Worm (Caenorhabditis elegans): ENCODE data around the gene C31H1.1.

Gene C31H1.1

DNA sequence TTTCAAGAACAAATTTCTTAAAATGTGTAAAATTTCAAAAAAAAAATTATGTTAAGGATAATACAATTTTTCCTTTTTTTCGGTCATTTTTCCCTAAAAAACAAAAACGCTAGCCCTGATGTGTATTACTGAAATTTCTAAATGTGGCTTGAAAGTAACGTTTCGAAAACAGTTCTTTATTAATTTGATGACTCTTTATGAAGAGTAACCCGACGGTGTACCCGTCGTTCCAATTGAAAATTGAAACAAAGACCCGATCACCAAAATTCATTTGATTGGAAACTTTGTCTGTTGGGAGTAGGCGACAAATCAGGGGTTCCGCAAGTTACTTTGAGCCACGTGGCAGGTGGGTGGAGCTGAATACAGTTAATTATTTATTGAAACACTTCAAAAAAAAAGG is 35.5 kb downstream of the C31H1.1 start:
- TF ChIP-seq efl-1 (optimal IDR thresholded peaks at IDR 0.05) (no peak), efl-1 (GFP tag; optimal IDR thresholded peaks at IDR 0.05 in 1 of 2) (no peak), ceh-82 (tag; optimal IDR thresholded peaks at IDR 0.05) (no peak), hlh-4 (tag; optimal IDR thresholded peaks at IDR 0.05) (no peak), nhr-71 (tag; optimal IDR thresholded peaks at IDR 0.05) (no peak), mdl-1 (tag; optimal IDR thresholded peaks at IDR 0.05) (no peak), unc-86 (tag; optimal IDR thresholded peaks at IDR 0.05) (no peak), elt-3 (tag; optimal IDR thresholded peaks at IDR 0.05) (no peak), snpc-4 (tag; optimal IDR thresholded peaks at IDR 0.05) (no peak), tbx-2 (tag; optimal IDR thresholded peaks at IDR 0.05) (no peak), nhr-77 (tag; optimal IDR thresholded peaks at IDR 0.05) (no peak), zag-1 (tag; optimal IDR thresholded peaks at IDR 0.05) (no peak)

ce11 chrIV:5834182-5834581 is 36.9 kb downstream of the C31H1.1 start:
- TF ChIP-seq unc-62 (GFP tag; optimal IDR thresholded peaks at IDR 0.05) (no peak), lin-14 (GFP tag; optimal IDR thresholded peaks at IDR 0.05) (peak; percentile 21), fkh-4 (tag; optimal IDR thresholded peaks at IDR 0.05; ENCODE audit: borderline replicate concordance) (no peak), unc-30 (tag; optimal IDR thresholded peaks at IDR 0.05) (no peak), nhr-90 (tag; optimal IDR thresholded peaks at IDR 0.05; ENCODE audit: poor library complexity) (no peak), efl-1 (optimal IDR thresholded peaks at IDR 0.05) (no peak), efl-1 (GFP tag; optimal IDR thresholded peaks at IDR 0.05 in 1 of 2) (no peak)

DNA sequence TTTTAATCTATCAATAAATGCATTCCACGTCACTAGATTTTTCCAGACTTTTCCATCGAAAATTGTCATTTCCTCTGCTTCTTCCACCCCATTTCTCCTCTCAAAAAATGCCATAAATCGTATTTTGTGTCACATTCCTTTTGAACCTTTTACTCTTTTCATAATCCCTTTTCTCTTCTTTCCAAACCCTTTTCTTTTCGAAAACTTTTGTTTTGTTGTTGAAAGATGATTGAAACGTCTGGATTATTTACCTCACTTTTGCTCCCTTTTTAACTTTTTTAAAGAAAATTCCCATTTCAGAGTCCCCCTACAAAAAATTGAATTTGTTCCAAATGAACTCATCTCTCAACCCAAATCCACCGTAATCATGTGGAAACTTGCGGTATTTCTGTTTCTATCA is 41.9 kb downstream of the C31H1.1 start, which contains the start of gene C06E7.2:
C06E7.2 (plus strand) TSS at position 301 of the 400 bp plus-strand sequence.
- TF ChIP-seq hlh-4 (tag; optimal IDR thresholded peaks at IDR 0.05) = no peak
- no peak for TF ChIP-seq nhr-20 (tag; optimal IDR thresholded peaks at IDR 0.05)
- TF ChIP-seq hlh-17 (GFP tag; optimal IDR thresholded peaks at IDR 0.05; ENCODE audit: borderline replicate concordance) = no peak
- no peak for TF ChIP-seq nhr-12 (tag; optimal IDR thresholded peaks at IDR 0.05)
- TF ChIP-seq ceh-8 (GFP tag; optimal IDR thresholded peaks at IDR 0.05) = no peak
- no peak for TF ChIP-seq nhr-76 (tag; optimal IDR thresholded peaks at IDR 0.05)
- no peak for TF ChIP-seq pag-3 (tag; optimal IDR thresholded peaks at IDR 0.05; ENCODE audit: borderline replicate concordance, insufficient read depth)
- no peak for TF ChIP-seq snpc-4 (tag; optimal IDR thresholded peaks at IDR 0.05)
- TF ChIP-seq fkh-10 (GFP tag; optimal IDR thresholded peaks at IDR 0.05) = no peak
- TF ChIP-seq nhr-237 (tag; optimal IDR thresholded peaks at IDR 0.05) = no peak
- TF ChIP-seq blmp-1 (tag; optimal IDR thresholded peaks at IDR 0.05) = no peak
- no peak for TF ChIP-seq sox-4 (tag; optimal IDR thresholded peaks at IDR 0.05)
- no peak for TF ChIP-seq unc-98 (GFP tag; IDR thresholded peaks at IDR 0.05)
- no peak for TF ChIP-seq sptf-1 (tag; optimal IDR thresholded peaks at IDR 0.05)

ce11 chrIV:5842905-5843304 is 45.7 kb downstream of the C31H1.1 start:
- no peak for TF ChIP-seq efl-1 (optimal IDR thresholded peaks at IDR 0.05)
- TF ChIP-seq efl-1 (GFP tag; optimal IDR thresholded peaks at IDR 0.05 in 1 of 2) = peak in 1 of 2 experiments; percentile 58
- no peak for TF ChIP-seq zag-1 (tag; optimal IDR thresholded peaks at IDR 0.05)

- no peak for TF ChIP-seq sup-37 (GFP tag; optimal IDR thresholded peaks at IDR 0.05)
- no peak for TF ChIP-seq ceh-90 (tag; optimal IDR thresholded peaks at IDR 0.05)
- TF ChIP-seq lin-13 (GFP tag; optimal IDR thresholded peaks at IDR 0.05) = no peak
- no peak for TF ChIP-seq snpc-4 (tag; optimal IDR thresholded peaks at IDR 0.05)
- TF ChIP-seq fkh-10 (GFP tag; optimal IDR thresholded peaks at IDR 0.05) = no peak
- TF ChIP-seq efl-3 (GFP tag; optimal IDR thresholded peaks at IDR 0.05) = no peak
- TF ChIP-seq unc-86 (tag; optimal IDR thresholded peaks at IDR 0.05) = no peak
- TF ChIP-seq ceh-88 (GFP tag; IDR thresholded peaks at IDR 0.05) = no peak
- no peak for TF ChIP-seq pqm-1 (tag; optimal IDR thresholded peaks at IDR 0.05)
- TF ChIP-seq nhr-85 (tag) = no peak
- no peak for TF ChIP-seq lin-14 (GFP tag; optimal IDR thresholded peaks at IDR 0.05)
- no peak for TF ChIP-seq unc-130 (tag; optimal IDR thresholded peaks at IDR 0.05)
- no peak for TF ChIP-seq ceh-8 (GFP tag; optimal IDR thresholded peaks at IDR 0.05)
- no peak for TF ChIP-seq nhr-77 (tag; optimal IDR thresholded peaks at IDR 0.05)
Observed at ce11 chrIV:5846269-5846668, 49.0 kb downstream of the C31H1.1 start, which contains the start of gene sams-4. Gene sams-4, minus strand, starts transcription at chrIV:5846369.

Measured in whole organism, L1 larva.